Fruit fly (Drosophila melanogaster) whole organism, embryonic: ENCODE data around the gene CG13894.
A peak's percentile ranks its signal among the peaks of the same experiment; 100 is the strongest.

Experiments used
- Antp ChIP-seq: fragments of 200-800 bp; sonication (Bioruptor generic); optimal IDR thresholded peaks from 3 replicates; lab custom pipeline; 2016; ENCODE audit warnings: missing biosample characterization, missing genetic modification characterization
- Atf6 ChIP-seq: fragments of 200-800 bp; sonication (Bioruptor generic); IDR thresholded peaks from 2 replicates; pipeline ENCODE4 v1.3.6; 2022; ENCODE audit warnings: missing biosample characterization, missing genetic modification characterization
- Awh ChIP-seq: fragments of 200-800 bp; sonication (Bioruptor generic); IDR thresholded peaks from 2 replicates; pipeline ENCODE4, ENCODE4 v1.3.6; 2022; ENCODE audit warnings: missing biosample characterization, missing genetic modification characterization
- CG10321 ChIP-seq: fragments of 200-800 bp; sonication (Bioruptor generic); IDR thresholded peaks from 2 replicates; pipeline ENCODE4 v1.3.6; 2022; ENCODE audit warnings: missing biosample characterization, missing genetic modification characterization
- CG10462 ChIP-seq: fragments of 200-800 bp; sonication (Bioruptor generic); optimal IDR thresholded peaks from 2 replicates; lab custom pipeline; 2016; ENCODE audit warnings: missing biosample characterization, missing genetic modification characterization
- CG11723 ChIP-seq: fragments of 200-800 bp; sonication (Bioruptor generic); optimal IDR thresholded peaks from 2 replicates; lab custom pipeline; 2017; ENCODE audit warnings: missing biosample characterization, mild to moderate bottlenecking, missing genetic modification characterization
- CG14441 ChIP-seq: fragments of 200-800 bp; sonication (Bioruptor generic); IDR thresholded peaks from 2 replicates; pipeline ENCODE4 v1.3.6; 2022; ENCODE audit warnings: missing biosample characterization, missing genetic modification characterization
- CG2875 ChIP-seq: fragments of 200-800 bp; sonication (Bioruptor generic); optimal IDR thresholded peaks from 2 replicates; lab custom pipeline; 2017; ENCODE audit warnings: missing biosample characterization, mild to moderate bottlenecking, missing genetic modification characterization, missing genetic modification reagents
- CG33213 ChIP-seq: fragments of 200-800 bp; sonication (Bioruptor generic); optimal IDR thresholded peaks from 3 replicates; lab custom pipeline; 2016; ENCODE audit warnings: missing biosample characterization, missing genetic modification characterization
- CG4360 ChIP-seq: fragments of 200-800 bp; sonication (Bioruptor generic); IDR thresholded peaks from 2 replicates; pipeline ENCODE4 v1.3.6; 2022; ENCODE audit warnings: missing biosample characterization, missing genetic modification characterization
- CG4424 ChIP-seq: fragments of 200-800 bp; sonication (Bioruptor generic); optimal IDR thresholded peaks from 3 replicates; lab custom pipeline; 2016; ENCODE audit warnings: missing biosample characterization, missing genetic modification characterization
- CG4820 ChIP-seq: fragments of 200-800 bp; sonication (Bioruptor generic); optimal IDR thresholded peaks from 3 replicates; lab custom pipeline; 2016; ENCODE audit warnings: missing biosample characterization, missing genetic modification characterization
- CG5245 ChIP-seq: fragments of 200-800 bp; sonication (Bioruptor generic); optimal IDR thresholded peaks from 3 replicates; lab custom pipeline; 2016; ENCODE audit warnings: missing biosample characterization, missing genetic modification characterization
- CG6689 ChIP-seq: fragments of 200-800 bp; sonication (Bioruptor generic); IDR thresholded peaks from 2 replicates; pipeline ENCODE4 v1.3.6; 2022; ENCODE audit warnings: missing biosample characterization, missing genetic modification characterization
- CG6813 ChIP-seq: fragments of 200-800 bp; sonication (Bioruptor generic); optimal IDR thresholded peaks from 2 replicates; lab custom pipeline; 2017; ENCODE audit warnings: missing biosample characterization, missing genetic modification characterization, mild to moderate bottlenecking, moderate library complexity, missing genetic modification reagents
- CG8359 ChIP-seq: fragments of 200-800 bp; sonication (Bioruptor generic); optimal IDR thresholded peaks from 2 replicates; lab custom pipeline; 2017; ENCODE audit warnings: missing biosample characterization, mild to moderate bottlenecking, missing genetic modification characterization, borderline replicate concordance
- Doc3 ChIP-seq: fragments of 200-800 bp; sonication (Bioruptor generic); IDR thresholded peaks from 3 replicates; pipeline ENCODE4 v1.3.6; 2022; ENCODE audit warnings: missing biosample characterization, missing genetic modification characterization; ENCODE audit not compliant: partially characterized antibody
- H2.0 ChIP-seq: fragments of 200-800 bp; sonication (Bioruptor generic); IDR thresholded peaks from 2 replicates; pipeline ENCODE4 v1.3.6; 2022; ENCODE audit warnings: missing biosample characterization, missing genetic modification characterization
- HLH3B ChIP-seq: fragments of 200-800 bp; sonication (Bioruptor generic); IDR thresholded peaks from 2 replicates; pipeline ENCODE4 v1.3.6; 2022; ENCODE audit warnings: missing biosample characterization, missing genetic modification characterization
- Hr78 ChIP-seq, 2 experiments: fragments of 200-800 bp in 1 of 2; fragments of >200 bp in 1 of 2; sonication (Bioruptor generic) in 1 of 2; optimal IDR thresholded peaks; 2 replicates each; lab custom pipeline; 2017 to 2019; ENCODE audit warnings: missing biosample characterization in 2 of 2, missing genetic modification characterization in 2 of 2, mild to moderate bottlenecking in 1 of 2, moderate library complexity in 1 of 2
- Jarid2 ChIP-seq: fragments of 200-800 bp; sonication (Bioruptor generic); optimal IDR thresholded peaks from 3 replicates; lab custom pipeline; 2017; ENCODE audit warnings: mild to moderate bottlenecking, missing biosample characterization, missing genetic modification reagents, missing genetic modification characterization
- Kr ChIP-seq: fragments of 200-800 bp; sonication (Bioruptor generic); optimal IDR thresholded peaks from 2 replicates; lab custom pipeline; 2017; ENCODE audit warnings: missing biosample characterization, mild to moderate bottlenecking, missing genetic modification characterization
- NC2β ChIP-seq: fragments of 200-800 bp; sonication (Bioruptor generic); optimal IDR thresholded peaks from 2 replicates; lab custom pipeline; 2016; ENCODE audit warnings: missing biosample characterization, missing genetic modification characterization
- Neu2 ChIP-seq: fragments of 200-800 bp; sonication (Bioruptor generic); optimal IDR thresholded peaks from 3 replicates; lab custom pipeline; 2016; ENCODE audit warnings: missing biosample characterization, missing genetic modification characterization, borderline replicate concordance
- Nf-YB ChIP-seq: fragments of 200-800 bp; sonication (Bioruptor generic); optimal IDR thresholded peaks from 3 replicates; lab custom pipeline; 2019; ENCODE audit warnings: missing biosample characterization, mild to moderate bottlenecking, missing genetic modification characterization, moderate library complexity
- Side ChIP-seq: fragments of 200-800 bp; sonication (Bioruptor generic); optimal IDR thresholded peaks from 2 replicates; lab custom pipeline; 2016; ENCODE audit warnings: missing biosample characterization, missing genetic modification characterization
- ash1 ChIP-seq: fragments of 200-800 bp; sonication (Bioruptor generic); optimal IDR thresholded peaks from 2 replicates; lab custom pipeline; 2018; ENCODE audit warnings: missing biosample characterization, mild to moderate bottlenecking, missing genetic modification characterization
- az2 ChIP-seq: fragments of 200-800 bp; sonication (Bioruptor generic); optimal IDR thresholded peaks from 3 replicates; lab custom pipeline; 2016; ENCODE audit warnings: missing biosample characterization, missing genetic modification characterization
- cato ChIP-seq: fragments of 200-800 bp; sonication (Bioruptor generic); optimal IDR thresholded peaks from 2 replicates; lab custom pipeline; 2016; ENCODE audit warnings: missing biosample characterization, missing genetic modification characterization, borderline replicate concordance
- cg ChIP-seq: fragments of 200-800 bp; sonication (Bioruptor generic); optimal IDR thresholded peaks from 3 replicates; lab custom pipeline; 2019; ENCODE audit warnings: missing biosample characterization, mild to moderate bottlenecking, missing genetic modification characterization, moderate library complexity
- chif ChIP-seq, 2 experiments: fragments of 200-800 bp; sonication (Bioruptor generic); optimal IDR thresholded peaks; 3 replicates each; lab custom pipeline; 2016; ENCODE audit warnings: missing biosample characterization in 2 of 2, missing genetic modification characterization in 2 of 2
- esg ChIP-seq: fragments of 200-800 bp; sonication (Bioruptor generic); conservative IDR thresholded peaks from 2 replicates; pipeline ENCODE4 v1.3.6; 2022; ENCODE audit warnings: missing biosample characterization, missing genetic modification characterization
- fu2 ChIP-seq: fragments of 200-800 bp; sonication (Bioruptor generic); optimal IDR thresholded peaks from 2 replicates; lab custom pipeline; 2016; ENCODE audit warnings: missing biosample characterization, missing genetic modification characterization
- klu ChIP-seq: fragments of 200-800 bp; sonication (Bioruptor generic); IDR thresholded peaks from 2 replicates; pipeline ENCODE4 v1.3.6; 2022; ENCODE audit warnings: missing biosample characterization, missing genetic modification characterization
- lmd ChIP-seq: fragments of 200-800 bp; sonication (Bioruptor generic); IDR thresholded peaks from 2 replicates; pipeline ENCODE4 v1.3.6; 2022; ENCODE audit warnings: missing biosample characterization, missing genetic modification characterization
- nmo ChIP-seq: fragments of 200-800 bp; sonication (Bioruptor generic); optimal IDR thresholded peaks from 2 replicates; lab custom pipeline; 2018; ENCODE audit warnings: missing biosample characterization, mild to moderate bottlenecking, missing genetic modification characterization, moderate library complexity
- onecut ChIP-seq: fragments of 200-800 bp; sonication (Bioruptor generic); IDR thresholded peaks from 2 replicates; pipeline ENCODE4 v1.3.6; 2022; ENCODE audit warnings: missing biosample characterization, missing genetic modification characterization
- psq ChIP-seq: fragments of 200-800 bp; sonication (Bioruptor generic); optimal IDR thresholded peaks from 2 replicates; lab custom pipeline; 2017; ENCODE audit warnings: missing biosample characterization, missing genetic modification characterization
- pum ChIP-seq: fragments of 200-800 bp; sonication (Bioruptor generic); optimal IDR thresholded peaks from 2 replicates; lab custom pipeline; 2016; ENCODE audit warnings: missing biosample characterization, missing genetic modification characterization
- shn ChIP-seq: fragments of 200-800 bp; sonication (Bioruptor generic); optimal IDR thresholded peaks from 3 replicates; lab custom pipeline; 2016; ENCODE audit warnings: missing biosample characterization, missing genetic modification characterization
- slbo ChIP-seq: fragments of 200-800 bp; sonication (Bioruptor generic); IDR thresholded peaks from 2 replicates; pipeline ENCODE4 v1.3.6; 2022; ENCODE audit warnings: missing biosample characterization, missing genetic modification characterization
- slou ChIP-seq: fragments of 200-800 bp; sonication (Bioruptor generic); optimal IDR thresholded peaks from 3 replicates; lab custom pipeline; 2016; ENCODE audit warnings: missing biosample characterization, missing genetic modification characterization
- tgo ChIP-seq: fragments of 200-800 bp; sonication (Bioruptor generic); IDR thresholded peaks from 3 replicates; pipeline ENCODE4 v1.3.6; 2022; ENCODE audit warnings: missing biosample characterization, missing genetic modification characterization
- toy ChIP-seq: fragments of 200-800 bp; sonication (Bioruptor generic); IDR thresholded peaks from 2 replicates; pipeline ENCODE4 v1.3.6; 2022; ENCODE audit warnings: missing biosample characterization, missing genetic modification characterization
- wdn ChIP-seq: fragments of 200-800 bp; sonication (Bioruptor generic); IDR thresholded peaks from 2 replicates; pipeline ENCODE4 v1.3.6; 2022; ENCODE audit warnings: missing biosample characterization, missing genetic modification characterization
- yki ChIP-seq: fragments of >200 bp; optimal IDR thresholded peaks from 3 replicates; lab custom pipeline; 2018
- z ChIP-seq: fragments of 200-800 bp; sonication (Bioruptor generic); IDR thresholded peaks from 3 replicates; pipeline ENCODE4 v1.3.6; 2022; ENCODE audit warnings: missing biosample characterization, missing genetic modification characterization

The CG13894 gene

dm6 chr3L:738523-739356, 39.8 kb upstream of the CG13894 start (continued):
- TF ChIP-seq onecut (GFP tag; lab: Robert Waterston, UW) (peak; percentile 81), CG14441 (peak; percentile 76), yki (lab: Kevin White, UChicago) (peak; percentile 83), NC2β (GFP tag; lab: Kevin White, UChicago) (peak; percentile 46), lmd (GFP tag; lab: Robert Waterston, UW) (peak; percentile 90), CG8359 (peak; percentile 90), CG11723 (GFP tag; lab: Kevin White, UChicago) (peak; percentile 89), CG10462 (GFP tag; lab: Kevin White, UChicago) (peak; percentile 85), Doc3 (GFP tag; lab: Robert Waterston, UW) (no peak), Nf-YB (GFP tag; lab: Kevin White, UChicago) (peak; percentile 79), slbo (GFP tag; lab: Robert Waterston, UW) (peak; percentile 92), Kr (peak; percentile 42), klu (GFP tag; lab: Robert Waterston, UW) (peak; percentile 80), cg (no peak), cato (GFP tag; lab: Kevin White, UChicago) (peak; percentile 86), H2.0 (GFP tag; lab: Robert Waterston, UW) (peak; percentile 89), HLH3B (GFP tag; lab: Robert Waterston, UW) (peak; percentile 91), CG5245 (GFP tag; lab: Kevin White, UChicago) (peak; percentile 92), az2 (GFP tag; lab: Kevin White, UChicago) (peak; percentile 93), CG6813 (GFP tag; lab: Kevin White, UChicago) (peak; percentile 91), Jarid2 (GFP tag; lab: Kevin White, UChicago) (peak; percentile 73), pum (GFP tag; lab: Kevin White, UChicago) (peak; percentile 65), esg (GFP tag; lab: Robert Waterston, UW) (peak; percentile 87), CG4360 (GFP tag; lab: Robert Waterston, UW) (peak; percentile 42; the same call in 1 of the 2 replicates), z (GFP tag; lab: Robert Waterston, UW) (peak; percentile 34; the same call in 2 of the 3 replicates), psq (GFP tag; lab: Kevin White, UChicago) (peak; percentile 73), CG4424 (GFP tag; lab: Kevin White, UChicago) (peak; percentile 95), Awh (GFP tag; lab: Robert Waterston, UW) (peak; percentile 92), Antp (GFP tag; lab: Kevin White, UChicago) (peak; percentile 11), Side (GFP tag; lab: Kevin White, UChicago) (peak; percentile 11), chif (GFP tag; optimal IDR thresholded peaks at IDR 0.05; lab: Kevin White, UChicago) (peak; percentile 69 to 73), CG2875 (GFP tag; lab: Kevin White, UChicago) (peak; percentile 90), tgo (peak; percentile 91), CG6689 (peak; percentile 90), toy (GFP tag; lab: Robert Waterston, UW) (peak; percentile 67), nmo (GFP tag; lab: Kevin White, UChicago) (peak; percentile 95), slou (GFP tag; lab: Kevin White, UChicago) (peak; percentile 63), ash1 (GFP tag; lab: Kevin White, UChicago) (no peak), wdn (GFP tag; lab: Robert Waterston, UW) (peak; percentile 71), CG10321 (GFP tag; lab: Robert Waterston, UW) (peak; percentile 74; the same call in 1 of the 2 replicates), Hr78 (GFP tag; optimal IDR thresholded peaks at IDR 0.05; lab: Kevin White, UChicago) (peak in 1 of 2 experiments; percentile 78), CG33213 (peak; percentile 32), Neu2 (no peak), CG4820 (peak; percentile 93), fu2 (GFP tag; lab: Kevin White, UChicago) (no peak), Atf6 (peak; percentile 91), shn (peak; percentile 25)
